Fruit fly (Drosophila melanogaster) whole organism, prepupa: ENCODE results near the gene Tcs4.

Experiments
- CG11294 ChIP-seq: fragments of 200-800 bp; sonication (Bioruptor generic); IDR thresholded peaks from 2 replicates; pipeline ENCODE4 v1.3.6; 2022; ENCODE audit warnings: missing biosample characterization, missing genetic modification characterization
- CG6854 ChIP-seq: fragments of 200-800 bp; sonication (Bioruptor generic); optimal IDR thresholded peaks from 2 replicates; lab custom pipeline; 2017; ENCODE audit warnings: missing biosample characterization, mild to moderate bottlenecking, missing genetic modification characterization
- CG8119 ChIP-seq: fragments of 200-800 bp; sonication (Bioruptor generic); IDR thresholded peaks from 3 replicates; pipeline ENCODE4 v1.3.6; 2022; ENCODE audit warnings: missing biosample characterization, missing genetic modification characterization
- Ets21C ChIP-seq: fragments of 200-800 bp; sonication (Bioruptor generic); optimal IDR thresholded peaks from 3 replicates; lab custom pipeline; 2016; ENCODE audit warnings: missing biosample characterization, missing genetic modification characterization
- fkh ChIP-seq: fragments of 200-800 bp; sonication (Bioruptor generic); optimal IDR thresholded peaks from 3 replicates; lab custom pipeline; 2017; ENCODE audit warnings: missing biosample characterization, mild to moderate bottlenecking, missing genetic modification characterization, moderate library complexity
- net ChIP-seq: fragments of 200-800 bp; sonication (Bioruptor generic); optimal IDR thresholded peaks from 3 replicates; lab custom pipeline; 2016; ENCODE audit warnings: missing biosample characterization, missing genetic modification characterization
- salr ChIP-seq, 2 experiments: fragments of 200-800 bp; sonication (Bioruptor generic); optimal IDR thresholded peaks; 3 replicates each; lab custom pipeline; 2016 to 2018; ENCODE audit warnings: missing biosample characterization in 2 of 2, missing genetic modification characterization in 2 of 2, mild to moderate bottlenecking in 1 of 2

dm6 chrX:19704083-19704482 is 2.5 kb upstream of the Tcs4 start, which contains the start of the genes CG14230 and CG14232:
- TF ChIP-seq net (GFP tag; lab: Kevin White, UChicago): no peak
- TF ChIP-seq CG8119 (GFP tag; lab: Robert Waterston, UW): no peak
- TF ChIP-seq CG6854 (GFP tag; lab: Kevin White, UChicago): no peak
- no peak for TF ChIP-seq salr (GFP tag; optimal IDR thresholded peaks at IDR 0.05; lab: Kevin White, UChicago)
- TF ChIP-seq Ets21C: no peak
- TF ChIP-seq fkh: no peak
- TF ChIP-seq CG11294 (GFP tag; lab: Robert Waterston, UW): no peak
